Worm (Caenorhabditis elegans): Measurements from ENCODE around the gene str-221.

ce11 chrV:1651045-1651444 lies 10.9 kb downstream of the str-221 start, which contains the start of gene irld-44:
- TF ChIP-seq ztf-11 (tag; optimal IDR thresholded peaks at IDR 0.05): no peak
- TF ChIP-seq ceh-16 (tag; optimal IDR thresholded peaks at IDR 0.05): no peak
- TF ChIP-seq nhr-129 (tag; optimal IDR thresholded peaks at IDR 0.05): no peak
- TF ChIP-seq nhr-23 (tag; optimal IDR thresholded peaks at IDR 0.05): no peak
- TF ChIP-seq egl-27 (tag; optimal IDR thresholded peaks at IDR 0.05): no peak
- TF ChIP-seq snpc-4 (tag; optimal IDR thresholded peaks at IDR 0.05): no peak
- no peak for TF ChIP-seq elt-3 (tag; optimal IDR thresholded peaks at IDR 0.05)
- no peak for TF ChIP-seq blmp-1 (tag; optimal IDR thresholded peaks at IDR 0.05; ENCODE audit: insufficient read depth)

All from whole organism, L2 larva.